Worm (Caenorhabditis elegans): Measurements from ENCODE around the gene F58B4.6.

Gene F58B4.6

DNA sequence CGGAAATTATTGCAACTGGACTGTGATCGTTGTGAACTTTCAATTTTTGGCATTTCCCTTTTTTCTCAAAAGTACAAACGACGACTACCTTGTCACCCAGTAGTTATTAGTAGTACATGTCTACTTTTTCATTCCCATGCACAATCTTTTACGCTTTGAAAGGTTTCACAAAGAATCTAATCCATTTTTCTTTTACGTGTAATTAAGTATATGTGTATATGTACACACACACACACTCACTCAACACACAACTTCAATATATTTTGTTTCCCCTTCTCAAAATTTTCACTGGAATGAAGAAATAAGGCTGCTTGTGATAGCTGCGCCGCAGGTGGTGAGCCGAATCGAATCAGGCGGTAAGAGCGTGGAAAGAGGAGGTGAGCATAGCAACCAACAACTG, at the start of gene F58B4.6:
F58B4.6 (plus strand) TSS at position 301 of the 400 bp plus-strand sequence.
- TF ChIP-seq jun-1 (tag; optimal IDR thresholded peaks at IDR 0.05) (no peak), egl-27 (tag; optimal IDR thresholded peaks at IDR 0.05) (no peak), nhr-76 (tag; optimal IDR thresholded peaks at IDR 0.05) (no peak), nhr-67 (tag; optimal IDR thresholded peaks at IDR 0.05) (no peak)

DNA sequence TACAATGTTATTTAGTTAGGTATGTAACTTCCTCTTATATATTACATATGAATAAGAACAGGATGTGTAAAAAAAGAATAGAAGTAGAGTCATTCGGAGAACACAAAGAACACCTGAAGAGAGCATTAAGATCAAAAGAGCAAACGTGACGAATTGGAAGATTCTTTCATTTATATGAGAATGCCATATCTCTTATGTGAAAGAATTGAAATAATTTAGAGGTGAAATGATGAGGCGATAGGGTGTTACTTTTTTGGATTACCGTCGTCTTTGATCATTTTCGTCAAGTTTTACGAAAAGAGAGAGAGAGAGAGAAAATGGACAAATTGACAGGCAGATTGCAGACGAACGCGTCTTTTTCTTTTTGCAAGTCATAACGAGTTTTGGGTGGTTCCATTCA, 48.3 kb upstream of the F58B4.6 start:
- TF ChIP-seq ceh-82 (tag; optimal IDR thresholded peaks at IDR 0.05), result no peak
- TF ChIP-seq egl-27 (tag; optimal IDR thresholded peaks at IDR 0.05), result no peak
- no peak for TF ChIP-seq snpc-4 (tag; optimal IDR thresholded peaks at IDR 0.05)
- TF ChIP-seq ztf-4 (tag; optimal IDR thresholded peaks at IDR 0.05), result no peak
- TF ChIP-seq nhr-28 (tag; optimal IDR thresholded peaks at IDR 0.05), result no peak
- TF ChIP-seq R02D3.7 (tag; optimal IDR thresholded peaks at IDR 0.05), result no peak

DNA sequence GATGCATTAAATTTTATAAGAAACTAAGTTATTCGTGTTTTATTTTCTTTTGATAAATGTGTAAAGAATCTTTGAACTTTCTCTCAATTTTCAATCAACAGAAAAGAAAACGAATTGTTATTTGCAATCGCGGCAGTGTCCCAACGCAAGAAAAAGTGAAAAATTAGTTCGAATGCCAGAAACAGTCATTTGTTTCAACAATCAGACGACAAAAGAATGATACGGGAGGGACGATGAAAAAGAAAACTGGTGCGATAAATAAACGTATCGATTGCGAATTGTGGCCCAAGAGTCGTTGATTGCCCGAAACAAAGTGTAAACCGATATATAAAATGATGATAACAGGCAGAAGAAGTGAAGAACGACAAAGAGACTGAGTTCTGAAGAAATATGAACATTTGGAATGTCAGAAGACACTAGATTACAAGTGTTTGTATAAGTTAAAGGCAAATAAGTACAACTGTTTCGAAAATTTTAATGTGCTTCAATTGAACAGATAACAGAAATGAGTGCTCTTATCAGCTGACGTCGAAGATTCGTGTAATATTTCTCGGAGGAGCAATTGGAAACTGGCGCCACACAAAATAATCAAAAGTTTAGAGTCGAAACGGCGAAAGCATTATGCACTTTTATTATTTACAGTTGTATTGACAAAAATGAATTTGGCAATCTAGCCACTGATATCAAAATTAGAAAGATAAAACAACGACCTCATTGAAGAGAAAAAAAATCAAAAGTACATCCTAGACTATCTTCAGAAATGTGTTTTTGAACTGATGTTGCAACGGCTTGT, 46.8 kb upstream of the F58B4.6 start:
- TF ChIP-seq mdl-1 (tag; optimal IDR thresholded peaks at IDR 0.05) (no peak), ceh-28 (tag; optimal IDR thresholded peaks at IDR 0.05) (peak; percentile 6), hmg-11 (tag; optimal IDR thresholded peaks at IDR 0.05) (no peak), daf-12 (tag; optimal IDR thresholded peaks at IDR 0.05) (no peak), fkh-10 (GFP tag; optimal IDR thresholded peaks at IDR 0.05) (no peak), unc-62 (GFP tag; optimal IDR thresholded peaks at IDR 0.05) (no peak), pha-4 (tag; optimal IDR thresholded peaks at IDR 0.05) (peak; percentile 51), eor-1 (tag; optimal IDR thresholded peaks at IDR 0.05) (no peak), pqm-1 (tag; optimal IDR thresholded peaks at IDR 0.05) (peak; percentile 95), elt-1 (tag; optimal IDR thresholded peaks at IDR 0.05) (no peak), nhr-237 (tag; optimal IDR thresholded peaks at IDR 0.05) (no peak), nhr-25 (tag; optimal IDR thresholded peaks at IDR 0.05) (peak; percentile 10), elt-2 (tag; optimal IDR thresholded peaks at IDR 0.05) (peak; percentile 97), nhr-12 (tag; optimal IDR thresholded peaks at IDR 0.05) (no peak), jun-1 (tag; optimal IDR thresholded peaks at IDR 0.05) (peak; percentile 36), lin-39 (tag; optimal IDR thresholded peaks at IDR 0.05) (no peak), nhr-23 (tag; optimal IDR thresholded peaks at IDR 0.05) (no peak)

DNA sequence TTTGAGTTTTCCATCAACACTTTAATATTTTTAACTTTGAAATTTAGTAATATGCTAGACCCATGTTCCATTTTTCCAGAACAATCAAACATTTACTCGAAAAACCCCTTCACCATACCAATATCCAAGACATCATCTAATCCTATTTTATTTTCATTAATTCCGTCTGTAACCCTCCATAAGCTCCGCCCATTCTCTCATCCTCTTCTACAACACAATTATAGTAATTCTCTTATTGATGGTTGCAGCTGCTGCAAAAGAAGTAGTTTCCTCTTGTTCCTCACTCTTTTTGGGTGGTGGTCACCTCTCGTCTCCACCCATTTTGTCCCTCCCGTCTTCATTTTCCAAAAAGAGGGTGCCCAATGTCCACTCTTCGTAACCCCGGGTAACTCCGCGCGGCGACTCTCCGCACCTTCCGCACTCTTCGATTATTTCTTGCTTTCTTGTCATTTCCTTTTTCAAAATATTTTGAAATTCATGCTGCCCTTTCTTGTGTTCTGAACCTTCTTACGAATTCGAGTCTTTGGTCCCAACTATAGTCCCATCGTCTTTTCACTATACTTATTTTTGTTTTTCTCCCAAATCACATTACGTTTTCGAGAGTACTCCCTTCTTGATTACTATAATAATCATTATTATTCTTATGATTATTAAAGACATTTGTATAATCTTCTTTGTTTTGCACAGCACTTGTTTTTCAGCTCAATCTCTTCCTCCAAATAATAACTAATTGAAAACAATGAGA, 44.5 kb upstream of the F58B4.6 start, which contains the start of gene F32D8.1:
F32D8.1 (plus strand) TSS at position 695 of the 745 bp plus-strand sequence.
- TF ChIP-seq nhr-23 (tag; optimal IDR thresholded peaks at IDR 0.05) (no peak), ZK546.5 (tag; optimal IDR thresholded peaks at IDR 0.05) (no peak), pqm-1 (tag; optimal IDR thresholded peaks at IDR 0.05) (no peak), unc-62 (GFP tag; optimal IDR thresholded peaks at IDR 0.05) (no peak), nhr-76 (tag; optimal IDR thresholded peaks at IDR 0.05) (no peak), eor-1 (tag; optimal IDR thresholded peaks at IDR 0.05) (no peak), nhr-25 (tag; optimal IDR thresholded peaks at IDR 0.05) (no peak), zag-1 (tag; optimal IDR thresholded peaks at IDR 0.05) (no peak), lin-39 (tag; optimal IDR thresholded peaks at IDR 0.05) (no peak), lsy-12 (tag; optimal IDR thresholded peaks at IDR 0.05) (no peak), ceh-9 (tag; optimal IDR thresholded peaks at IDR 0.05) (no peak), daf-12 (tag; optimal IDR thresholded peaks at IDR 0.05) (no peak), ztf-11 (tag; optimal IDR thresholded peaks at IDR 0.05) (no peak), mdl-1 (tag; optimal IDR thresholded peaks at IDR 0.05) (no peak), ztf-4 (tag; optimal IDR thresholded peaks at IDR 0.05) (no peak), mml-1 (tag; optimal IDR thresholded peaks at IDR 0.05) (no peak), tbx-2 (tag; optimal IDR thresholded peaks at IDR 0.05) (no peak), nhr-67 (tag; optimal IDR thresholded peaks at IDR 0.05) (no peak), elt-2 (tag; optimal IDR thresholded peaks at IDR 0.05) (no peak)

DNA sequence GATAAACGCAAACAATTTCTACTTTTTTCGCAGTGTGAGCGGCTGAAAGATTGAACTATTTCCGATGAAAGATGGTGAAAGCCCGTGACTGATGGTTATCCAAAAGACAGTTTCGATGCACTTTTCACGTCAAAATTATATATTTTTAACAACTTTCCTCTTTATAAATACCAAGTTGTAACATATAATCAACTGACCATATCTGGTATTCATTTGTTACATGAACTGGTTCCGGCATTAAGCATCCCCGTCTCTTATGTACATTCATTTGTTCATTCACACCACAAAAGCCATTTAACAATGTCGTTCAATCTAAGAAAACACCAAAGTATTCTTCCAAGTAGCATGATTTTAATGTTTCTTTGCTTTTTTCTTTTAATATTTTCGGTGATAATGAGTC, 41.4 kb upstream of the F58B4.6 start, which contains the start of gene F32D8.2:
F32D8.2 (plus strand) TSS at position 301 of the 400 bp plus-strand sequence.
- TF ChIP-seq egl-5 (tag; optimal IDR thresholded peaks at IDR 0.05), result no peak
- TF ChIP-seq fkh-2 (tag; optimal IDR thresholded peaks at IDR 0.05), result no peak
- TF ChIP-seq pha-4 (tag; optimal IDR thresholded peaks at IDR 0.05), result no peak
- TF ChIP-seq pqm-1 (tag; optimal IDR thresholded peaks at IDR 0.05), result no peak
- TF ChIP-seq fkh-10 (GFP tag; optimal IDR thresholded peaks at IDR 0.05), result no peak
- no peak for TF ChIP-seq zag-1 (tag; optimal IDR thresholded peaks at IDR 0.05)
- no peak for TF ChIP-seq fos-1 (tag; optimal IDR thresholded peaks at IDR 0.05)
- TF ChIP-seq nhr-23 (tag; optimal IDR thresholded peaks at IDR 0.05), result no peak
- no peak for TF ChIP-seq elt-2 (tag; optimal IDR thresholded peaks at IDR 0.05)
- TF ChIP-seq ceh-82 (tag; optimal IDR thresholded peaks at IDR 0.05), result no peak
- no peak for TF ChIP-seq lsy-12 (tag; optimal IDR thresholded peaks at IDR 0.05)
